Worm (Caenorhabditis elegans) whole organism, young adult: Measurements from ENCODE around the gene Y43F8C.7.

Source experiments
- F33H1.4 ChIP-seq: fragments of 200-800 bp; sonication (Bioruptor generic); IDR thresholded peaks from 2 replicates; pipeline ENCODE4 v1.3.6; 2022; ENCODE audit warnings: missing genetic modification reagents, missing genetic modification characterization, missing compliant biosample characterization
- ama-1 ChIP-seq, 3 experiments: fragments of 150-350 bp in 1 of 3; sonication (generic microtip) in 2 of 3; optimal IDR thresholded peaks; 2 replicates each; lab custom pipeline; 2014 to 2018; ENCODE audit warnings: missing biosample characterization in 2 of 3, missing genetic modification characterization in 2 of 3, missing genetic modification reagents in 2 of 3
- attf-5 ChIP-seq: fragments of 200-800 bp; sonication (Bioruptor generic); optimal IDR thresholded peaks from 2 replicates; lab custom pipeline; 2018; ENCODE audit warnings: mild to moderate bottlenecking, missing genetic modification characterization, missing compliant biosample characterization
- attf-6 ChIP-seq: fragments of 200-800 bp; sonication (Bioruptor generic); IDR thresholded peaks from 2 replicates; pipeline ENCODE4 v1.3.6; 2022; ENCODE audit warnings: missing genetic modification reagents, missing genetic modification characterization, missing compliant biosample characterization
- dpl-1 ChIP-seq: fragments of 150-350 bp; optimal IDR thresholded peaks from 2 replicates; lab custom pipeline; 2014; ENCODE audit warnings: missing biosample characterization, missing genetic modification reagents, missing genetic modification characterization
- lin-40 ChIP-seq: sonication (generic microtip); optimal IDR thresholded peaks from 2 replicates; lab custom pipeline; 2016; ENCODE audit warnings: missing genetic modification characterization, mild to moderate bottlenecking, missing compliant biosample characterization, missing genotype, missing genetic modification reagents
- nfya-1 ChIP-seq: sonication (generic microtip); optimal IDR thresholded peaks from 2 replicates; lab custom pipeline; 2017; ENCODE audit warnings: antibody characterized with exemption, missing compliant biosample characterization, missing genetic modification characterization, borderline replicate concordance; ENCODE audit not compliant: insufficient read depth
- pbrm-1 ChIP-seq: fragments of 200-800 bp; sonication (Bioruptor generic); IDR thresholded peaks from 2 replicates; pipeline ENCODE4 v1.3.6; 2022; ENCODE audit warnings: missing genetic modification reagents, missing genetic modification characterization, missing compliant biosample characterization
- snpc-4 ChIP-seq, 5 experiments: fragments of 150-350 bp in 1 of 5; sonication (generic microtip) in 4 of 5; optimal IDR thresholded peaks; 2 replicates each; lab custom pipeline; 2014 to 2018; ENCODE audit warnings: missing genetic modification characterization in 5 of 5, missing biosample characterization in 3 of 5, antibody characterized with exemption in 2 of 5, mild to moderate bottlenecking in 2 of 5, missing compliant biosample characterization in 2 of 5, missing genotype in 2 of 5, moderate library complexity in 2 of 5, missing genetic modification reagents in 1 of 5
- sptf-2 ChIP-seq: fragments of 200-800 bp; sonication (Bioruptor generic); optimal IDR thresholded peaks from 2 replicates; lab custom pipeline; 2018; ENCODE audit warnings: mild to moderate bottlenecking, missing genetic modification characterization, missing compliant biosample characterization

ce11 chrV:19608665-19609064, 35.2 kb downstream of the Y43F8C.7 start:
- TF ChIP-seq attf-5 (GFP tag; lab: Kevin White, UChicago) (no peak), dpl-1 (no peak), F33H1.4 (no peak), ama-1 (optimal IDR thresholded peaks at IDR 0.05; lab: Kevin White, UChicago) (no peak), ama-1 (GFP tag; optimal IDR thresholded peaks at IDR 0.05; lab: Kevin White, UChicago) (no peak), pbrm-1 (no peak), nfya-1 (tag; lab: Kevin White, UChicago) (no peak), snpc-4 (GFP tag; optimal IDR thresholded peaks at IDR 0.05; lab: Kevin White, UChicago) (no peak), snpc-4 (tag; optimal IDR thresholded peaks at IDR 0.05; lab: Kevin White, UChicago) (no peak), sptf-2 (no peak), lin-40 (tag; lab: Kevin White, UChicago) (no peak), attf-6 (GFP tag; lab: Robert Waterston, UW) (no peak)
